Worm (Caenorhabditis elegans) whole organism, L4 larva: ENCODE data around the gene T05A10.6.

ENCODE experiments used
- aly-2 ChIP-seq: sonication (generic microtip); optimal IDR thresholded peaks from 2 replicates; lab custom pipeline; 2018; ENCODE audit warnings: missing biosample characterization, missing genetic modification characterization
- ceh-62 ChIP-seq: sonication (generic microtip); optimal IDR thresholded peaks from 2 replicates; lab custom pipeline; 2017; ENCODE audit warnings: missing biosample characterization, missing genetic modification characterization
- madf-9 ChIP-seq: fragments of 200-800 bp; sonication (Bioruptor generic); conservative IDR thresholded peaks from 2 replicates; pipeline ENCODE4 v1.3.6; 2022; ENCODE audit warnings: missing genetic modification reagents, missing genetic modification characterization, missing compliant biosample characterization
- mdt-29 ChIP-seq: fragments of 200-800 bp; sonication (Bioruptor generic); IDR thresholded peaks from 2 replicates; pipeline ENCODE4 v1.3.6; 2022; ENCODE audit warnings: missing genetic modification reagents, missing genetic modification characterization, missing compliant biosample characterization
- nhr-10 ChIP-seq: fragments of 150-350 bp; optimal IDR thresholded peaks from 2 replicates; lab custom pipeline; 2014; ENCODE audit warnings: missing biosample characterization, missing genetic modification characterization
- nhr-111 ChIP-seq: fragments of 200-800 bp; sonication (Bioruptor generic); optimal IDR thresholded peaks from 2 replicates; lab custom pipeline; 2018; ENCODE audit warnings: mild to moderate bottlenecking, missing genetic modification characterization, missing compliant biosample characterization
- nhr-237 ChIP-seq: sonication (generic microtip); optimal IDR thresholded peaks from 2 replicates; lab custom pipeline; 2017; ENCODE audit warnings: missing biosample characterization, missing genetic modification characterization

- no peak for TF ChIP-seq nhr-111
- no peak for TF ChIP-seq mdt-29 (GFP tag; lab: Robert Waterston, UW)
- no peak for TF ChIP-seq ceh-62
- TF ChIP-seq nhr-237, result no peak
- TF ChIP-seq nhr-10 (tag; lab: Kevin White, UChicago), result no peak
- no peak for TF ChIP-seq madf-9
- TF ChIP-seq aly-2 (tag; lab: Kevin White, UChicago), result no peak
Observed at ce11 chrX:10844137-10844536, 49.6 kb upstream of the T05A10.6 start.
